Fruit fly (Drosophila melanogaster): Measurements from ENCODE around the gene I-2.
A peak's percentile ranks its signal among the peaks of the same experiment; 100 is the strongest.

Gene I-2

DNA sequence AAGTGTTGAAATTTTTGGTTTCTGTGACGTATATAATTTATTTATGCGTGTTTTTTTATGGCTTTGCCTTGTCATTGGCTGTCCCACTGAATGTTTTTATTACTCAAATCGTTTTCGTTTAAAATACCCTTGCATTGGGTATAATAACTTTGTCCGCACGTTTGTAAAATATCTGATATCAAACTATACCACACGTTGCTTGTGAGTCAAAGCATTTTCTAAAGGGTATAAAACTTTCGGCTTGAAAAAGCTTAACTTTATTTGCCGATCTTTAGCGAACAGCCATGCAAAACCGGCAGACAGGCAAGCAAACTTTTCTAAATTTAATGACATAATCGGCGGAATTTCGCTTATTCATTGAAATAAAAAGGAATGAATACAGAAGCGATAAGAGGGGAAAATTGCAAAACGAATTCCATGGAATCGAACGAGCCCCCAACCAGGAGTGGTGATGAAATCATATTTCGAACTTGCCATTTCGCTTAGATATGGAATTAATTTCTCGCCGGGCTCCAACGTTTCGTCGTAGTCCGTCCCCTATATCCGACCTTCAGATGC, 10.9 kb upstream of the I-2 start (continued):
- TF ChIP-seq CG32006 (GFP tag; optimal IDR thresholded peaks at IDR 0.05) (no peak), CG11902 (GFP tag; optimal IDR thresholded peaks at IDR 0.05) (no peak), CG15336 (GFP tag; IDR thresholded peaks at IDR 0.05) (0 out of 2 replicates have a peak, but pooled peaks have one; percentile 12), CG6163 (GFP tag; IDR thresholded peaks at IDR 0.05) (no peak), Gug (GFP tag; IDR thresholded peaks at IDR 0.05) (no peak)

DNA sequence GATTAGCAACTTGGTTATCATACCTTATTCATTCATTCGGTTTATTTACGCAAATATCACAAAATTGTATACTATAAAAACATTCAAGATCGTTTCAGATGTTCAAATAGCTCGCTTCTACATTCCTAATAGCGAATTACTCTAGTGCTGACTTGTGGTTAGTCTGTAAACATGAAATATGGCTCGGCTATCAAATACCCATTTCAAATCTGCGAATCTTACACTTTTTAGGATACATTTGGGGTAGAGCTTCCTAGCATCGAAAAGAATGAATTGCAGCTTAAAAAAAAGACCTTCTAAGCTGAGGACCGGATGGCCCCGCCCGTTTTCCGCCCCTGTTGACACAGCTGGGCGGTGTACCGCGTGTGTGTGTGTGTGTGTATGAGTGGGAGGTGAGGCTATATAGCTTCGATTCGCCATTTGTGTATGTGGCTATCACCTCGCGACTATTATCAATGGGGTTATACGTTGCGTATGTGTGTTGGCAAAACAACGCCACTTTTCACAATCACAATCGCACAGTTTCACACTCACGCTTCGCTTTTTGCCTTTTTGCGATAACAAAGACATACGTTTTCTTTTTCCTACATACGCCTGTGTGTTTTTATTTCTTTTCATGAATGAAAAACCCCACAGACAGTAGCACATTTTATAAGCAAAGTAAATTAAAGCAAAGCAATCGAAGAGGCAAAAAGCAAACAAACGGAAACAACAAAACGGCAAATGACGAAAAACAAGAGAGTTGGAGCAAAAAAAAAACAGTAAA, 10.2 kb upstream of the I-2 start:
- no peak for TF ChIP-seq CG6808 (GFP tag; optimal IDR thresholded peaks at IDR 0.05)
- TF ChIP-seq Eip78C (GFP tag), result peak; percentile 17
- TF ChIP-seq eg (GFP tag; IDR thresholded peaks at IDR 0.05), result 0 out of 3 replicates have a peak, but pooled peaks have one; percentile 34
- peak; percentile 68 for TF ChIP-seq fkh (GFP tag; optimal IDR thresholded peaks at IDR 0.05)
- TF ChIP-seq svp (GFP tag), result peak; percentile 73
- peak; percentile 62 for TF ChIP-seq CG16779 (tag; optimal IDR thresholded peaks at IDR 0.05)
- peak in 1 of 2 experiments; percentile 13 for TF ChIP-seq ss (GFP tag; optimal IDR thresholded peaks at IDR 0.05)
- TF ChIP-seq Ets96B (tag; optimal IDR thresholded peaks at IDR 0.05), result peak; percentile 41
- peak; percentile 28 for TF ChIP-seq dsx (GFP tag; optimal IDR thresholded peaks at IDR 0.05; ENCODE audit: poor library complexity, severe bottlenecking)
- no peak for TF ChIP-seq Lpt (GFP tag; optimal IDR thresholded peaks at IDR 0.05)
- TF ChIP-seq CG6163 (GFP tag; IDR thresholded peaks at IDR 0.05), result peak; percentile 59; the same call in 2 of the 3 replicates
- peak; percentile 18 for TF ChIP-seq CG6276 (GFP tag; optimal IDR thresholded peaks at IDR 0.05)
- TF ChIP-seq CG1621 (tag; optimal IDR thresholded peaks at IDR 0.05), result peak; percentile 12
- TF ChIP-seq Eip75B (GFP tag; optimal IDR thresholded peaks at IDR 0.05), result no peak
- peak; percentile 28 for TF ChIP-seq Sox14 (GFP tag; optimal IDR thresholded peaks at IDR 0.05)
- peak; percentile 25; the same call in 1 of the 3 replicates for TF ChIP-seq CG8119 (GFP tag; IDR thresholded peaks at IDR 0.05)
- no peak for TF ChIP-seq CG3919 (GFP tag; optimal IDR thresholded peaks at IDR 0.05)
- TF ChIP-seq CG3032 (tag; optimal IDR thresholded peaks at IDR 0.05), result peak; percentile 22

DNA sequence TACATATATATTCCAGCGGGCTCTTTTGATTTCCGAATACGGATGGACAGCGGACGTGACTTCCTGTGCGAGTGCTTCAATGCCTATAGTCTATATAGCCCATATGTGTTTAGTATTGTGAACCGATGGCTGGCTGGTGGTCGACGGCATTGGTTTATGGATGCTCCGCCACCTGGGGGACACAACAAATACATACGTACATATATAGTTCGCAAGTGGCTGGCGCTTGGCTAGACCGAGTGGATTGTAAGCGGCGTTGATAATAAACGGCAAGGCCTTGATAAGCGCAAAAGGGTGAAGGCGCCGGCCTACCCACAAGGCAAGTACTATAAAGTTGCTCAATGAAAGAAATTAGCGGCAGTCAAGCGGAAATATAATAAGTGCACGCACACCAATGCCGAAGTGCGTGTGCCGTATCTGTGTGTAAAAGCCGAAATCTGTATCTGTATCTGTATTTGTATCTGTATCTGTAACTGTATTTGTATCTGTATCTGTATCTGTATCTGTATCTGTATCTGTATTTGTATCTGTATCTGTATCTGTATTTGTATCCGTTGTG, 9.5 kb upstream of the I-2 start:
- TF ChIP-seq Ets96B (tag; optimal IDR thresholded peaks at IDR 0.05), result no peak
- no peak for TF ChIP-seq Gug (GFP tag; IDR thresholded peaks at IDR 0.05)
- TF ChIP-seq CG10669 (GFP tag; optimal IDR thresholded peaks at IDR 0.05), result no peak
- no peak for TF ChIP-seq Hr4 (GFP tag; optimal IDR thresholded peaks at IDR 0.05)
- no peak for TF ChIP-seq topi (GFP tag; optimal IDR thresholded peaks at IDR 0.05)
- TF ChIP-seq CG15336 (GFP tag; IDR thresholded peaks at IDR 0.05), result no peak
- TF ChIP-seq CG8119 (GFP tag; IDR thresholded peaks at IDR 0.05), result no peak

DNA sequence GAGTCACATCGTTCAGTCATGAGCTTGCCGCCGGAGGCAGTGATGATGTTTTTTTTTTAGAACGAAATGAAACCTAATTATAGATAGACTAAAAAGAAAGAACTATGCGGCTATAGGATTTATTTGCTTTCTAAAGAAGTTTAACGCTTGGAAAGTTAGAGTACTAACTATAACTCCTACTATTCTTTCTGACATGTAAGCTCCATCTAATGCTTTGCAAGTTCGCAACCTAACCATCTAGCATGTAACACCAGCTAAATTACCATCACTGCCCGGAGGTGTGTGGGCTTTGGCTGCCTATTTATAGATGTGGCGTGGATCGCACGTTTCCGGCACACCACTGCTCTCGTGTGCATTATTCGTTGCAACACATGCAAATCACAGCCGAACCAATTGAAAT, 5.4 kb upstream of the I-2 start:
- no peak for TF ChIP-seq fd85E (GFP tag; optimal IDR thresholded peaks at IDR 0.05)
- no peak for TF ChIP-seq CG6808 (GFP tag; optimal IDR thresholded peaks at IDR 0.05)
- TF ChIP-seq Sox102F (GFP tag; optimal IDR thresholded peaks at IDR 0.05), result no peak
- TF ChIP-seq CG6792 (GFP tag; optimal IDR thresholded peaks at IDR 0.05), result no peak
- no peak for TF ChIP-seq topi (GFP tag; optimal IDR thresholded peaks at IDR 0.05)
- TF ChIP-seq pdm3 (GFP tag; optimal IDR thresholded peaks at IDR 0.05), result no peak

DNA sequence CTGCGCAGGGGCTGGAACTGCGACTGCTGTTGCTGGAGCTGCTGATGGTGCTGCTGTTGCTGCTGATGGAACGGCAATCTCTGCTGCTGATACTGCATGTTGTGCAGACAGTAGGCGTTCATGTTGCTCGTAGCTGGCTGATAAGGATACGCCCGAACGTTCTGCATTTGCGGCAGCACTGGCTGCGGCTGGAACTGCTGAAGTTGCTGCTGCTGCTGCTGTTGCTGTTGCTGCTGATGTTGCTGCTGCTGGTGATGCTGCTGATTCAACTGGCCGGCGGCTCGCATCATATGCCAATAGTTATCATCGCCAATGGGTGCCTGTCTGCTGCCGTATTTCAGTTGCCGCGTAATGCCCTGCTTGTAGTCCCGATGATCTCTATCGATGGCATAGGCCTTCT, 4.1 kb upstream of the I-2 start:
- TF ChIP-seq lz (GFP tag; optimal IDR thresholded peaks at IDR 0.05) (no peak), dac (GFP tag; optimal IDR thresholded peaks at IDR 0.05) (no peak), Smox (GFP tag; optimal IDR thresholded peaks at IDR 0.05) (no peak), fd85E (GFP tag; optimal IDR thresholded peaks at IDR 0.05) (no peak), CG3919 (GFP tag; optimal IDR thresholded peaks at IDR 0.05) (no peak), fkh (GFP tag; optimal IDR thresholded peaks at IDR 0.05) (no peak), svp (GFP tag) (no peak), CG3032 (tag; optimal IDR thresholded peaks at IDR 0.05) (no peak), CG11762 (GFP tag; optimal IDR thresholded peaks at IDR 0.05; ENCODE audit: insufficient read depth) (no peak), CG15336 (GFP tag; IDR thresholded peaks at IDR 0.05) (no peak)
